Fruit fly (Drosophila melanogaster): Measurements from ENCODE around the gene salt.

- TF ChIP-seq psq (optimal IDR thresholded peaks at IDR 0.05) (no peak), Myc (optimal IDR thresholded peaks at IDR 0.05) (no peak), Sin3A (optimal IDR thresholded peaks at IDR 0.05) (no peak)
Observed at dm6 chr3R:31764672-31765071, 10.2 kb upstream of the salt start, which contains the start of gene CG2150.

All from Kc167 (cell line).